Worm (Caenorhabditis elegans) whole organism, L4 larva: ENCODE measurements around the gene Y94H6A.3.

Experiments
- D1046.2 ChIP-seq: fragments of 200-800 bp; sonication (Bioruptor generic); IDR thresholded peaks from 2 replicates; pipeline ENCODE4 v1.3.6; 2022; ENCODE audit warnings: missing genetic modification characterization, missing compliant biosample characterization
- T20F7.1 ChIP-seq: fragments of 200-800 bp; sonication (Bioruptor generic); optimal IDR thresholded peaks from 2 replicates; lab custom pipeline; 2018; ENCODE audit warnings: mild to moderate bottlenecking, missing genetic modification characterization, missing compliant biosample characterization
- T26A8.4 ChIP-seq: fragments of 200-800 bp; sonication (Bioruptor generic); IDR thresholded peaks from 2 replicates; pipeline ENCODE4 v1.3.6; 2022; ENCODE audit warnings: missing genetic modification characterization, missing compliant biosample characterization
- Y48G9A.11 ChIP-seq: fragments of 200-800 bp; sonication (Bioruptor generic); IDR thresholded peaks from 2 replicates; pipeline ENCODE4 v1.3.6; 2022; ENCODE audit warnings: missing genetic modification reagents, missing genetic modification characterization, missing compliant biosample characterization
- aha-1 ChIP-seq: fragments of 150-350 bp; peaks from one replicate; lab custom pipeline; 2014; ENCODE audit warnings: missing biosample characterization, missing genetic modification characterization
- aly-2 ChIP-seq: sonication (generic microtip); optimal IDR thresholded peaks from 2 replicates; lab custom pipeline; 2018; ENCODE audit warnings: missing biosample characterization, missing genetic modification characterization
- ama-1 ChIP-seq: fragments of 150-350 bp; optimal IDR thresholded peaks from 2 replicates; lab custom pipeline; 2014; ENCODE audit warnings: inconsistent platforms, mixed read lengths
- arid-1 ChIP-seq: fragments of 200-800 bp; sonication (Bioruptor generic); conservative IDR thresholded peaks from 2 replicates; pipeline ENCODE4 v1.3.6; 2022; ENCODE audit warnings: missing genetic modification reagents, missing genetic modification characterization, missing compliant biosample characterization
- ceh-20 ChIP-seq: fragments of 200-800 bp; sonication (Bioruptor generic); IDR thresholded peaks from 2 replicates; pipeline ENCODE4 v1.3.6; 2022; ENCODE audit warnings: missing genetic modification reagents, missing genetic modification characterization, missing compliant biosample characterization
- ceh-62 ChIP-seq: sonication (generic microtip); optimal IDR thresholded peaks from 2 replicates; lab custom pipeline; 2017; ENCODE audit warnings: missing biosample characterization, missing genetic modification characterization
- daf-16 ChIP-seq, 3 experiments: sonication (generic microtip); optimal IDR thresholded peaks; 2 replicates each; lab custom pipeline; 2016 to 2017; ENCODE audit warnings: missing genetic modification characterization in 3 of 3, missing genetic modification reagents in 3 of 3, mild to moderate bottlenecking in 2 of 3, missing compliant biosample characterization in 2 of 3, missing biosample characterization in 1 of 3, moderate library complexity in 1 of 3
- dmd-6 ChIP-seq: fragments of 200-800 bp; sonication (Bioruptor generic); IDR thresholded peaks from 2 replicates; pipeline ENCODE4 v1.3.6; 2022; ENCODE audit warnings: missing genetic modification reagents, missing genetic modification characterization, missing compliant biosample characterization
- dmd-9 ChIP-seq: fragments of 200-800 bp; sonication (Bioruptor generic); IDR thresholded peaks from 2 replicates; pipeline ENCODE4 v1.3.6; 2022; ENCODE audit warnings: missing genetic modification reagents, missing genetic modification characterization, missing compliant biosample characterization
- dpl-1 ChIP-seq: fragments of 150-350 bp; optimal IDR thresholded peaks from 2 replicates; lab custom pipeline; 2014; ENCODE audit warnings: missing biosample characterization, missing genetic modification reagents, missing genetic modification characterization
- duxl-1 ChIP-seq: sonication (generic microtip); optimal IDR thresholded peaks from 2 replicates; lab custom pipeline; 2016; ENCODE audit warnings: mild to moderate bottlenecking, missing genetic modification characterization, moderate library complexity, missing compliant biosample characterization; ENCODE audit not compliant: poor library complexity
- dve-1 ChIP-seq: sonication (generic microtip); optimal IDR thresholded peaks from 2 replicates; lab custom pipeline; 2017; ENCODE audit warnings: antibody characterized with exemption, mild to moderate bottlenecking, missing genetic modification characterization, missing compliant biosample characterization; ENCODE audit not compliant: insufficient read depth
- gei-8 ChIP-seq: fragments of 200-800 bp; sonication (Bioruptor generic); optimal IDR thresholded peaks from 2 replicates; lab custom pipeline; 2018; ENCODE audit warnings: mild to moderate bottlenecking, missing genetic modification characterization, missing compliant biosample characterization
- hif-1 ChIP-seq, 2 experiments: sonication (generic microtip); optimal IDR thresholded peaks; 2 replicates each; lab custom pipeline; 2016 to 2017; ENCODE audit warnings: missing compliant biosample characterization in 2 of 2, missing genetic modification characterization in 2 of 2, missing genetic modification reagents in 2 of 2, missing genotype in 2 of 2, mild to moderate bottlenecking in 1 of 2
- hlh-11 ChIP-seq: fragments of 200-800 bp; sonication (Bioruptor generic); optimal IDR thresholded peaks from 2 replicates; lab custom pipeline; 2018; ENCODE audit warnings: mild to moderate bottlenecking, missing genetic modification characterization, missing compliant biosample characterization
- hlh-30 ChIP-seq: sonication (generic microtip); optimal IDR thresholded peaks from 2 replicates; lab custom pipeline; 2017; ENCODE audit warnings: antibody characterized with exemption, mild to moderate bottlenecking, missing genetic modification characterization, missing compliant biosample characterization; ENCODE audit not compliant: insufficient read depth
- hmg-1.1 ChIP-seq: fragments of 200-800 bp; sonication (Bioruptor generic); IDR thresholded peaks from 2 replicates; pipeline ENCODE4 v1.3.6; 2022; ENCODE audit warnings: missing genetic modification reagents, missing genetic modification characterization, missing compliant biosample characterization
- jun-1 ChIP-seq: fragments of 150-350 bp; optimal IDR thresholded peaks from 2 replicates; lab custom pipeline; 2014; ENCODE audit warnings: missing biosample characterization, missing genetic modification reagents, missing genetic modification characterization
- lin-15B ChIP-seq: fragments of 150-350 bp; sonication (generic microtip); optimal IDR thresholded peaks from 3 replicates; lab custom pipeline; 2014; ENCODE audit warnings: missing biosample characterization, missing genetic modification characterization
- lin-29 ChIP-seq: fragments of 200-800 bp; sonication (Bioruptor generic); IDR thresholded peaks from 2 replicates; pipeline ENCODE4 v1.3.6; 2022; ENCODE audit warnings: missing genetic modification reagents, missing genetic modification characterization, missing compliant biosample characterization
- lin-38 ChIP-seq: fragments of 200-800 bp; sonication (Bioruptor generic); IDR thresholded peaks from 2 replicates; pipeline ENCODE4 v1.3.6; 2022; ENCODE audit warnings: missing genetic modification reagents, missing genetic modification characterization, missing compliant biosample characterization
- lir-3 ChIP-seq: sonication (generic microtip); optimal IDR thresholded peaks from 2 replicates; lab custom pipeline; 2016; ENCODE audit warnings: mild to moderate bottlenecking, missing genetic modification characterization, missing compliant biosample characterization
- lsy-2 ChIP-seq, 2 experiments: fragments of 150-350 bp in 1 of 2; sonication (generic microtip) in 1 of 2; optimal IDR thresholded peaks; 2 replicates each; lab custom pipeline; 2014 to 2017; ENCODE audit warnings: missing biosample characterization in 2 of 2, missing genetic modification characterization in 2 of 2
- madf-9 ChIP-seq: fragments of 200-800 bp; sonication (Bioruptor generic); conservative IDR thresholded peaks from 2 replicates; pipeline ENCODE4 v1.3.6; 2022; ENCODE audit warnings: missing genetic modification reagents, missing genetic modification characterization, missing compliant biosample characterization
- mep-1 ChIP-seq: fragments of 150-350 bp; sonication (generic microtip); optimal IDR thresholded peaks from 3 replicates; lab custom pipeline; 2014; ENCODE audit warnings: missing biosample characterization, missing genetic modification characterization
- mes-2 ChIP-seq: sonication (generic microtip); optimal IDR thresholded peaks from 2 replicates; lab custom pipeline; 2016; ENCODE audit warnings: missing genotype, mild to moderate bottlenecking, missing genetic modification characterization, missing compliant biosample characterization; ENCODE audit not compliant: poor library complexity, severe bottlenecking
- mxl-2 ChIP-seq: fragments of 200-800 bp; sonication (Bioruptor generic); conservative IDR thresholded peaks from 2 replicates; pipeline ENCODE4 v1.3.6; 2022; ENCODE audit warnings: missing genetic modification reagents, missing genetic modification characterization, missing compliant biosample characterization
- nhr-11 ChIP-seq: fragments of 150-350 bp; optimal IDR thresholded peaks from 2 replicates; lab custom pipeline; 2014; ENCODE audit warnings: missing biosample characterization, missing genetic modification characterization
- nhr-111 ChIP-seq: fragments of 200-800 bp; sonication (Bioruptor generic); optimal IDR thresholded peaks from 2 replicates; lab custom pipeline; 2018; ENCODE audit warnings: mild to moderate bottlenecking, missing genetic modification characterization, missing compliant biosample characterization
- nhr-237 ChIP-seq: sonication (generic microtip); optimal IDR thresholded peaks from 2 replicates; lab custom pipeline; 2017; ENCODE audit warnings: missing biosample characterization, missing genetic modification characterization
- nhr-41 ChIP-seq: fragments of 200-800 bp; sonication (Bioruptor generic); IDR thresholded peaks from 2 replicates; pipeline ENCODE4 v1.3.6; 2022; ENCODE audit warnings: missing genetic modification reagents, missing genetic modification characterization, missing compliant biosample characterization
- nhr-42 ChIP-seq: fragments of 200-800 bp; sonication (Bioruptor generic); IDR thresholded peaks from 2 replicates; pipeline ENCODE4 v1.3.6; 2022; ENCODE audit warnings: missing genetic modification characterization, missing compliant biosample characterization
- nhr-48 ChIP-seq: sonication (generic microtip); optimal IDR thresholded peaks from 2 replicates; lab custom pipeline; 2016; ENCODE audit warnings: mild to moderate bottlenecking, missing genetic modification characterization, missing compliant biosample characterization
- nhr-6 ChIP-seq: fragments of 150-350 bp; optimal IDR thresholded peaks from 2 replicates; lab custom pipeline; 2014; ENCODE audit warnings: missing biosample characterization, missing genetic modification characterization
- nhr-77 ChIP-seq: fragments of 150-350 bp; optimal IDR thresholded peaks from 2 replicates; lab custom pipeline; 2014; ENCODE audit warnings: missing biosample characterization, missing genetic modification characterization
- pha-4 ChIP-seq, 2 experiments: fragments of 150-350 bp in 1 of 2; fragments of 200-800 bp in 1 of 2; sonication (Bioruptor generic) in 1 of 2; IDR thresholded peaks in 1 of 2; optimal IDR thresholded peaks in 1 of 2; 2 replicates each; pipeline versions ENCODE4 v1.3.6 to Lab custom; 2014 to 2022; ENCODE audit warnings: missing genetic modification characterization in 2 of 2, missing genetic modification reagents in 2 of 2, missing biosample characterization in 1 of 2, missing compliant biosample characterization in 1 of 2
- php-3 ChIP-seq: fragments of 200-800 bp; sonication (Bioruptor generic); IDR thresholded peaks from 2 replicates; pipeline ENCODE4 v1.3.6; 2022; ENCODE audit warnings: missing genetic modification reagents, missing genetic modification characterization, missing compliant biosample characterization
- rbr-2 ChIP-seq: sonication (generic microtip); optimal IDR thresholded peaks from 2 replicates; lab custom pipeline; 2016; ENCODE audit warnings: missing genotype, missing genetic modification characterization, missing compliant biosample characterization
- spr-1 ChIP-seq: sonication (generic microtip); optimal IDR thresholded peaks from 2 replicates; lab custom pipeline; 2016; ENCODE audit warnings: mild to moderate bottlenecking, missing genetic modification characterization, missing compliant biosample characterization
- spr-3 ChIP-seq: fragments of 200-800 bp; sonication (Bioruptor generic); optimal IDR thresholded peaks from 2 replicates; lab custom pipeline; 2018; ENCODE audit warnings: mild to moderate bottlenecking, missing genetic modification characterization, missing compliant biosample characterization
- tra-1 ChIP-seq: fragments of 200-800 bp; sonication (Bioruptor generic); IDR thresholded peaks from 2 replicates; pipeline ENCODE4 v1.3.6; 2022; ENCODE audit warnings: missing genetic modification reagents, missing genetic modification characterization, missing compliant biosample characterization
- unc-39 ChIP-seq: sonication (generic microtip); optimal IDR thresholded peaks from 2 replicates; lab custom pipeline; 2017; ENCODE audit warnings: missing biosample characterization, missing genetic modification characterization
- unc-62 ChIP-seq, 3 experiments: fragments of 150-350 bp in 1 of 3; sonication (generic microtip); optimal IDR thresholded peaks in 2 of 3; peaks in 1 of 3; 1 replicate in 1 of 3; 2 replicates in 2 of 3; lab custom pipeline; 2014 to 2017; ENCODE audit warnings: missing biosample characterization in 3 of 3, missing genetic modification characterization in 3 of 3, missing genetic modification reagents in 3 of 3, missing genotype in 1 of 3
- zip-2 ChIP-seq: fragments of 150-350 bp; optimal IDR thresholded peaks from 2 replicates; lab custom pipeline; 2014; ENCODE audit warnings: missing biosample characterization, missing genetic modification characterization
- ztf-7 ChIP-seq: fragments of 150-350 bp; optimal IDR thresholded peaks from 2 replicates; lab custom pipeline; 2014; ENCODE audit warnings: missing biosample characterization, missing genetic modification characterization

The Y94H6A.3 gene

DNA sequence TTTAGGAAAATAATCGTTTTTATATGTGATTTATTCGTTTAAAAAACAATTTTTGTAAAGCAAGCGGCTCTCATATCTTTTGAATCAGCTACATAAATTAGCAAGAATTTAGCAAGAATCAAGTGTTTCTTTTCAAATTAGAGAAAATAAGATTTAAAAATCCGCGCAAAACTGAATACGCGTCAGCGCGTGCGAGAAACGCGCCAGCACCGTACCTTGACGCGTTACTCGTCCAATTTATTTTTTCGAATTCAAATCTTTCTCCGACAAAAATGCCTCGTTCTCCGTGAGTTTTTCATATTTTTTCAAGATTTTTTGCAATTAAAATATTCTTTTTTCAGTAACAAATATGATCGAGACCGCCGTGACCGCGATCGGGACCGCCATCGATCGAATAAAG is at the start of gene Y94H6A.3:
Gene Y94H6A.3, plus strand, starts transcription at position 232 of the 400 bp plus-strand sequence.
- peak in 1 of 2 experiments; percentile 79 for TF ChIP-seq unc-62 (GFP tag; optimal IDR thresholded peaks at IDR 0.05 in 1 of 2; lab: Kevin White, UChicago)
- no peak for TF ChIP-seq unc-62 (tag; optimal IDR thresholded peaks at IDR 0.05; lab: Kevin White, UChicago)
- TF ChIP-seq hlh-30 (tag; lab: Kevin White, UChicago), result peak; percentile 74
- peak in 1 of 2 experiments; percentile 32 for TF ChIP-seq daf-16 (GFP tag; optimal IDR thresholded peaks at IDR 0.05; lab: Kevin White, UChicago)
- peak; percentile 34 for TF ChIP-seq daf-16 (tag; optimal IDR thresholded peaks at IDR 0.05; lab: Kevin White, UChicago)
- peak; percentile 31 to 94 for TF ChIP-seq lsy-2 (tag; optimal IDR thresholded peaks at IDR 0.05; lab: Kevin White, UChicago)
- TF ChIP-seq nhr-41, result no peak
- no peak for TF ChIP-seq lir-3 (tag; lab: Kevin White, UChicago)
- peak; percentile 74 for TF ChIP-seq ceh-20
- TF ChIP-seq arid-1, result 0 out of 2 replicates have a peak, but pooled peaks have one; percentile 33
- peak; percentile 64 for TF ChIP-seq nhr-11
- TF ChIP-seq dpl-1 (GFP tag; lab: Kevin White, UChicago), result peak; percentile 98
- TF ChIP-seq nhr-6 (tag; lab: Kevin White, UChicago), result peak; percentile 77
- TF ChIP-seq nhr-48 (tag; lab: Kevin White, UChicago), result peak; percentile 16
- peak; percentile 67 for TF ChIP-seq spr-1 (tag; lab: Kevin White, UChicago)
- no peak for TF ChIP-seq dmd-9
- TF ChIP-seq nhr-77 (tag; lab: Kevin White, UChicago), result peak; percentile 78
- TF ChIP-seq jun-1 (tag; lab: Kevin White, UChicago), result peak; percentile 80
- peak; percentile 95 for TF ChIP-seq Y48G9A.11 (GFP tag; lab: Robert Waterston, UW)
- peak; percentile 80 for TF ChIP-seq dmd-6
- peak; percentile 50 for TF ChIP-seq spr-3 (GFP tag; lab: Kevin White, UChicago)
- TF ChIP-seq mep-1 (tag; lab: Kevin White, UChicago), result peak; percentile 74
- TF ChIP-seq T20F7.1 (GFP tag; lab: Kevin White, UChicago), result peak; percentile 84
- TF ChIP-seq hmg-1.1, result peak; percentile 81
- peak in 1 of 2 experiments; percentile 66 for TF ChIP-seq hif-1 (tag; optimal IDR thresholded peaks at IDR 0.05; lab: Kevin White, UChicago)
- peak; percentile 91 for TF ChIP-seq lin-38 (GFP tag; lab: Robert Waterston, UW)
- TF ChIP-seq php-3, result 0 out of 2 replicates have a peak, but pooled peaks have one; percentile 43
- TF ChIP-seq rbr-2 (tag; lab: Kevin White, UChicago), result peak; percentile 79
- TF ChIP-seq dve-1 (tag; lab: Kevin White, UChicago), result peak; percentile 84
- peak; percentile 66 for TF ChIP-seq ama-1 (lab: Kevin White, UChicago)
- TF ChIP-seq hlh-11 (tag; lab: Kevin White, UChicago), result peak; percentile 64
- no peak for TF ChIP-seq ceh-62 (tag; lab: Kevin White, UChicago)
- 0 out of 2 replicates have a peak, but pooled peaks have one; percentile 32 for TF ChIP-seq pha-4 (GFP tag; IDR thresholded peaks at IDR 0.05; lab: Robert Waterston, UW)
- TF ChIP-seq pha-4 (tag; optimal IDR thresholded peaks at IDR 0.05; lab: Kevin White, UChicago), result no peak
- TF ChIP-seq lin-15B, result peak; percentile 55
- peak; percentile 65 for TF ChIP-seq duxl-1 (tag; lab: Kevin White, UChicago)
- TF ChIP-seq madf-9 (GFP tag; lab: Robert Waterston, UW), result 0 out of 2 replicates have a peak, but pooled peaks have one; percentile 20
- peak; percentile 91 for TF ChIP-seq mes-2
- TF ChIP-seq mxl-2 (GFP tag; lab: Robert Waterston, UW), result no peak
- no peak for TF ChIP-seq aly-2 (tag; lab: Kevin White, UChicago)
- TF ChIP-seq T26A8.4, result peak; percentile 86
- peak; percentile 44 for TF ChIP-seq ztf-7 (tag; lab: Kevin White, UChicago)
- TF ChIP-seq nhr-111 (GFP tag; lab: Kevin White, UChicago), result no peak
- peak; percentile 74; the same call in 1 of the 2 replicates for TF ChIP-seq nhr-42
- peak; percentile 46 for TF ChIP-seq zip-2 (tag; lab: Kevin White, UChicago)
- no peak for TF ChIP-seq gei-8 (GFP tag; lab: Kevin White, UChicago)
- peak; percentile 92 for TF ChIP-seq aha-1 (tag; lab: Kevin White, UChicago)
- no peak for TF ChIP-seq D1046.2
- no peak for TF ChIP-seq tra-1 (GFP tag; lab: Robert Waterston, UW)
- TF ChIP-seq nhr-237 (tag; lab: Kevin White, UChicago), result no peak
- no peak for TF ChIP-seq lin-29 (GFP tag; lab: Robert Waterston, UW)
- TF ChIP-seq unc-39, result no peak
